Worm (Caenorhabditis elegans) whole organism, late embryonic: Measurements from ENCODE around the gene glr-6.
"Not testable (repeated sequence)": the region's sequence is repeated elsewhere in the genome, so short reads cannot be mapped to it uniquely, and the experiment has no call there.

Experiments used
- npax-4 ChIP-seq: sonication (generic microtip); optimal IDR thresholded peaks from 2 replicates; lab custom pipeline; 2016; ENCODE audit warnings: missing genetic modification characterization, missing compliant biosample characterization
- pha-4 ChIP-seq: fragments of 150-350 bp; optimal IDR thresholded peaks from 2 replicates; lab custom pipeline; 2018; ENCODE audit warnings: missing biosample characterization, missing genetic modification reagents, missing genetic modification characterization

DNA sequence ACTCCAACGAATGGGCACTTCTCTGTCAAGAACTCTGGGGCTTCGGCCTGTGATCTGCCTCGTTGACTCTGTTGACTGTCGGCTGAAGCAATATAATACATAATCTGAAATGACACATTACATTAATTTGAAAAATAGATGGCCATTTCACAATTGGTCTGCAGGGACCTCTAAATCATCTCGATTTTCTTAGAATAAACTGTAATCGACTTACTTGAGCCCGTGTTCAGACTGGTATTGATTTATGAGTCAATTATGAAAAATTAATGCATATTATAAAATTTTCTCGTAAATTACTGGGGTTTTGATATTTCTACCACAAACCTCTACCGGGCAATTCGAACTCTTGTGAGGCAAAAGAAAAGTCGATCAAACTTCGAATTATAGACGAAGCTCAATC is 28.1 kb upstream of the glr-6 start, which contains the start of gene C53B7.6:
- not testable (repeated sequence) for TF ChIP-seq pha-4; npax-4 (tag; lab: Kevin White, UChicago)
